Fruit fly (Drosophila melanogaster) whole organism, embryonic: ENCODE data around the gene CG15330.
A peak's percentile ranks its signal among the peaks of the same experiment; 100 is the strongest.

Experiments
- Aef1 ChIP-seq: fragments of 200-800 bp; sonication (Bioruptor generic); IDR thresholded peaks from 3 replicates; pipeline ENCODE4 v1.3.6; 2022; ENCODE audit warnings: missing biosample characterization, missing genetic modification characterization
- B-H1 ChIP-seq: fragments of 200-800 bp; sonication (Bioruptor generic); IDR thresholded peaks from 3 replicates; pipeline ENCODE4 v1.3.6; 2022; ENCODE audit warnings: missing biosample characterization, missing genetic modification characterization
- Bgb ChIP-seq: fragments of 200-800 bp; sonication (Bioruptor generic); IDR thresholded peaks from 2 replicates; pipeline ENCODE4 v1.3.6; 2022; ENCODE audit warnings: missing biosample characterization, missing genetic modification characterization; ENCODE audit not compliant: partially characterized antibody
- BtbVII ChIP-seq: fragments of 200-800 bp; sonication (Bioruptor generic); optimal IDR thresholded peaks from 3 replicates; lab custom pipeline; 2017; ENCODE audit warnings: missing biosample characterization, mild to moderate bottlenecking, missing genetic modification characterization
- CG10147 ChIP-seq: fragments of 200-800 bp; sonication (Bioruptor generic); optimal IDR thresholded peaks from 2 replicates; lab custom pipeline; 2019; ENCODE audit warnings: missing biosample characterization, mild to moderate bottlenecking, missing genetic modification characterization, moderate library complexity
- CG12769 ChIP-seq: fragments of 200-800 bp; sonication (Bioruptor generic); optimal IDR thresholded peaks from 2 replicates; lab custom pipeline; 2019; ENCODE audit warnings: missing biosample characterization, mild to moderate bottlenecking, missing genetic modification characterization, moderate library complexity
- CG15011 ChIP-seq: fragments of 200-800 bp; sonication (Bioruptor generic); optimal IDR thresholded peaks from 3 replicates; lab custom pipeline; 2018; ENCODE audit warnings: missing biosample characterization, mild to moderate bottlenecking, missing genetic modification characterization
- CG15269 ChIP-seq: fragments of 200-800 bp; sonication (Bioruptor generic); optimal IDR thresholded peaks from 2 replicates; lab custom pipeline; 2018; ENCODE audit warnings: missing biosample characterization, mild to moderate bottlenecking, missing genetic modification characterization, moderate library complexity
- CG15601 ChIP-seq: fragments of 200-800 bp; sonication (Bioruptor generic); optimal IDR thresholded peaks from 3 replicates; lab custom pipeline; 2019; ENCODE audit warnings: missing biosample characterization, mild to moderate bottlenecking, missing genetic modification characterization, moderate library complexity
- CG1603 ChIP-seq: fragments of 200-800 bp; sonication (Bioruptor generic); optimal IDR thresholded peaks from 2 replicates; lab custom pipeline; 2019; ENCODE audit warnings: missing biosample characterization, mild to moderate bottlenecking, missing genetic modification characterization, moderate library complexity
- CG17186 ChIP-seq: fragments of 200-800 bp; sonication (Bioruptor generic); optimal IDR thresholded peaks from 3 replicates; lab custom pipeline; 2017; ENCODE audit warnings: missing biosample characterization, missing genetic modification reagents, missing genetic modification characterization
- CG17385 ChIP-seq: fragments of 200-800 bp; sonication (Bioruptor generic); optimal IDR thresholded peaks from 3 replicates; lab custom pipeline; 2018; ENCODE audit warnings: missing biosample characterization, mild to moderate bottlenecking, missing genetic modification characterization
- CG17829 ChIP-seq: fragments of 200-800 bp; optimal IDR thresholded peaks from 2 replicates; lab custom pipeline; 2019; ENCODE audit warnings: missing biosample characterization, mild to moderate bottlenecking, missing genetic modification characterization, moderate library complexity
- CG18262 ChIP-seq: fragments of 200-800 bp; optimal IDR thresholded peaks from 3 replicates; lab custom pipeline; 2019; ENCODE audit warnings: missing biosample characterization, mild to moderate bottlenecking, missing genetic modification characterization, moderate library complexity
- CG2678 ChIP-seq: fragments of 200-800 bp; sonication (Bioruptor generic); optimal IDR thresholded peaks from 3 replicates; lab custom pipeline; 2019; ENCODE audit warnings: missing biosample characterization, mild to moderate bottlenecking, missing genetic modification characterization, moderate library complexity
- CG2712 ChIP-seq: fragments of 200-800 bp; optimal IDR thresholded peaks from 3 replicates; lab custom pipeline; 2019; ENCODE audit warnings: missing biosample characterization, mild to moderate bottlenecking, missing genetic modification characterization, moderate library complexity
- CG4854 ChIP-seq: fragments of 200-800 bp; sonication (Bioruptor generic); optimal IDR thresholded peaks from 2 replicates; lab custom pipeline; 2016; ENCODE audit warnings: missing biosample characterization, missing genetic modification characterization, inconsistent platforms
- CG5180 ChIP-seq: fragments of 200-800 bp; sonication (Bioruptor generic); optimal IDR thresholded peaks from 3 replicates; lab custom pipeline; 2017; ENCODE audit warnings: missing biosample characterization, missing genetic modification characterization, mild to moderate bottlenecking, moderate library complexity, missing genetic modification reagents
- CG6175 ChIP-seq: fragments of 200-800 bp; sonication (Bioruptor generic); IDR thresholded peaks from 3 replicates; pipeline ENCODE4 v1.3.6; 2022; ENCODE audit warnings: missing biosample characterization, missing genetic modification characterization
- CG7786 ChIP-seq: fragments of 200-800 bp; sonication (Bioruptor generic); optimal IDR thresholded peaks from 2 replicates; lab custom pipeline; 2016; ENCODE audit warnings: missing biosample characterization, missing genetic modification characterization
- CG9215 ChIP-seq: fragments of 200-800 bp; sonication (Bioruptor generic); IDR thresholded peaks from 2 replicates; pipeline ENCODE4 v1.3.6; 2022; ENCODE audit warnings: missing biosample characterization, missing genetic modification characterization
- CoRest ChIP-seq: fragments of 200-800 bp; sonication (Bioruptor generic); optimal IDR thresholded peaks from 3 replicates; lab custom pipeline; 2018; ENCODE audit warnings: missing biosample characterization, mild to moderate bottlenecking, missing genetic modification characterization, moderate library complexity
- Dip3 ChIP-seq: fragments of 200-800 bp; sonication (Bioruptor generic); optimal IDR thresholded peaks from 3 replicates; lab custom pipeline; 2016; ENCODE audit warnings: missing biosample characterization, missing genetic modification characterization
- Drgx ChIP-seq: fragments of 200-800 bp; sonication (Bioruptor generic); IDR thresholded peaks from 2 replicates; pipeline ENCODE4 v1.3.6; 2022; ENCODE audit warnings: missing biosample characterization, missing genetic modification characterization
- GATAe ChIP-seq: fragments of 200-800 bp; sonication (Bioruptor generic); conservative IDR thresholded peaks from 2 replicates; pipeline ENCODE4 v1.3.6; 2022; ENCODE audit warnings: missing biosample characterization, missing genetic modification characterization
- Gug ChIP-seq: fragments of 200-800 bp; sonication (Bioruptor generic); IDR thresholded peaks from 4 replicates; pipeline ENCODE4 v1.3.6; 2022; ENCODE audit warnings: missing biosample characterization, missing genetic modification characterization
- HHEX ChIP-seq: fragments of 200-800 bp; sonication (Bioruptor generic); optimal IDR thresholded peaks from 3 replicates; lab custom pipeline; 2017; ENCODE audit warnings: missing biosample characterization, mild to moderate bottlenecking, missing genetic modification characterization, missing genetic modification reagents
- Ptx1 ChIP-seq: fragments of 200-800 bp; sonication (Bioruptor generic); IDR thresholded peaks from 2 replicates; pipeline ENCODE4 v1.3.6; 2022; ENCODE audit warnings: missing biosample characterization, missing genetic modification characterization
- Sry-δ ChIP-seq: fragments of 200-800 bp; sonication (Bioruptor generic); optimal IDR thresholded peaks from 2 replicates; lab custom pipeline; 2016; ENCODE audit warnings: missing biosample characterization, missing genetic modification characterization
- TFAM ChIP-seq: fragments of 200-800 bp; sonication (Bioruptor generic); optimal IDR thresholded peaks from 2 replicates; lab custom pipeline; 2017; ENCODE audit warnings: missing biosample characterization, missing genetic modification characterization, inconsistent platforms
- al ChIP-seq: fragments of 200-800 bp; sonication (Bioruptor generic); IDR thresholded peaks from 2 replicates; pipeline ENCODE4 v1.3.6; 2022; ENCODE audit warnings: missing biosample characterization, missing genetic modification characterization
- az2 ChIP-seq: fragments of 200-800 bp; sonication (Bioruptor generic); optimal IDR thresholded peaks from 3 replicates; lab custom pipeline; 2016; ENCODE audit warnings: missing biosample characterization, missing genetic modification characterization
- bsh ChIP-seq, 2 experiments: fragments of 200-800 bp; sonication (Bioruptor generic); optimal IDR thresholded peaks; 2 replicates each; lab custom pipeline; 2017 to 2018; ENCODE audit warnings: mild to moderate bottlenecking in 2 of 2, missing biosample characterization in 2 of 2, missing genetic modification characterization in 2 of 2, moderate library complexity in 1 of 2
- caup ChIP-seq: fragments of 200-800 bp; sonication (Bioruptor generic); optimal IDR thresholded peaks from 3 replicates; lab custom pipeline; 2017; ENCODE audit warnings: missing biosample characterization, mild to moderate bottlenecking, missing genetic modification characterization, moderate library complexity; ENCODE audit not compliant: severe bottlenecking
- croc ChIP-seq: fragments of 200-800 bp; sonication (Bioruptor generic); conservative IDR thresholded peaks from 3 replicates; pipeline ENCODE4 v1.3.6; 2022; ENCODE audit warnings: missing biosample characterization, missing genetic modification characterization
- crol ChIP-seq: fragments of 200-800 bp; sonication (Bioruptor generic); IDR thresholded peaks from 2 replicates; pipeline ENCODE4 v1.3.6; 2022; ENCODE audit warnings: missing biosample characterization, missing genetic modification characterization
- crp ChIP-seq, 2 experiments: fragments of 200-800 bp; sonication (Bioruptor generic); optimal IDR thresholded peaks; 2 replicates in 1 of 2; 3 replicates in 1 of 2; lab custom pipeline; 2017; ENCODE audit warnings: missing biosample characterization in 2 of 2, missing genetic modification characterization in 2 of 2, mild to moderate bottlenecking in 1 of 2, moderate library complexity in 1 of 2
- emc ChIP-seq: fragments of 200-800 bp; sonication (Bioruptor generic); optimal IDR thresholded peaks from 2 replicates; lab custom pipeline; 2016; ENCODE audit warnings: missing biosample characterization, missing genetic modification characterization
- eve ChIP-seq, 2 experiments: fragments of >200 bp; optimal IDR thresholded peaks; 2 replicates each; lab custom pipeline; 2017; ENCODE audit warnings: missing biosample characterization in 2 of 2, missing genetic modification characterization in 2 of 2
- hth ChIP-seq: fragments of >200 bp; optimal IDR thresholded peaks from 2 replicates; lab custom pipeline; 2017; ENCODE audit warnings: inconsistent platforms
- jumu ChIP-seq: fragments of 200-800 bp; sonication (Bioruptor generic); optimal IDR thresholded peaks from 3 replicates; lab custom pipeline; 2016; ENCODE audit warnings: missing biosample characterization, missing genetic modification characterization
- mam ChIP-seq: fragments of 200-800 bp; sonication (Bioruptor generic); optimal IDR thresholded peaks from 3 replicates; lab custom pipeline; 2016; ENCODE audit warnings: missing biosample characterization, missing genetic modification characterization
- pnt ChIP-seq: fragments of 200-800 bp; sonication (Bioruptor generic); optimal IDR thresholded peaks from 3 replicates; lab custom pipeline; 2016; ENCODE audit warnings: missing biosample characterization, missing genetic modification characterization
- prd ChIP-seq, 3 experiments: fragments of >200 bp in 2 of 3; fragments of 200-800 bp in 1 of 3; sonication (Bioruptor generic) in 1 of 3; optimal IDR thresholded peaks in 2 of 3; IDR thresholded peaks in 1 of 3; 2 replicates in 2 of 3; 3 replicates in 1 of 3; pipeline versions ENCODE4 v1.3.6 to Lab custom; 2017 to 2022; ENCODE audit warnings: missing biosample characterization in 1 of 3, missing genetic modification characterization in 1 of 3
- pum ChIP-seq: fragments of 200-800 bp; sonication (Bioruptor generic); optimal IDR thresholded peaks from 2 replicates; lab custom pipeline; 2016; ENCODE audit warnings: missing biosample characterization, missing genetic modification characterization
- schlank ChIP-seq: fragments of 200-800 bp; sonication (Bioruptor generic); optimal IDR thresholded peaks from 2 replicates; lab custom pipeline; 2018; ENCODE audit warnings: missing biosample characterization, mild to moderate bottlenecking, missing genetic modification characterization
- sqz ChIP-seq: fragments of 200-800 bp; sonication (Bioruptor generic); optimal IDR thresholded peaks from 3 replicates; lab custom pipeline; 2018; ENCODE audit warnings: missing biosample characterization, mild to moderate bottlenecking, missing genetic modification characterization
- stwl ChIP-seq: fragments of 200-800 bp; sonication (Bioruptor generic); optimal IDR thresholded peaks from 3 replicates; lab custom pipeline; 2018; ENCODE audit warnings: missing biosample characterization, mild to moderate bottlenecking, missing genetic modification characterization, moderate library complexity
- zf30C ChIP-seq: fragments of 200-800 bp; sonication (Bioruptor generic); optimal IDR thresholded peaks from 3 replicates; lab custom pipeline; 2018; ENCODE audit warnings: missing biosample characterization, mild to moderate bottlenecking, missing genetic modification characterization

CG15330 gene

dm6 chrX:7970396-7970795, 14.5 kb downstream of the CG15330 start (continued):
- TF ChIP-seq CG5180 (GFP tag; lab: Kevin White, UChicago) = peak; percentile 4
- TF ChIP-seq mam (GFP tag; lab: Kevin White, UChicago) = peak; percentile 57
- TF ChIP-seq B-H1 (GFP tag; lab: Robert Waterston, UW) = no peak
- TF ChIP-seq CG15269 (tag; lab: Kevin White, UChicago) = peak; percentile 63
- TF ChIP-seq hth (lab: Kevin White, UChicago) = no peak
- peak; percentile 17 for TF ChIP-seq pum (GFP tag; lab: Kevin White, UChicago)
- TF ChIP-seq bsh (GFP tag; optimal IDR thresholded peaks at IDR 0.05; lab: Kevin White, UChicago) = peak; percentile 47 to 81
- TF ChIP-seq Bgb (GFP tag; lab: Robert Waterston, UW) = peak; percentile 31; the same call in 1 of the 2 replicates
- TF ChIP-seq stwl (tag; lab: Kevin White, UChicago) = no peak
- TF ChIP-seq CG7786 (GFP tag; lab: Kevin White, UChicago) = peak; percentile 7
- TF ChIP-seq BtbVII (GFP tag; lab: Kevin White, UChicago) = peak; percentile 38
- TF ChIP-seq az2 (GFP tag; lab: Kevin White, UChicago) = peak; percentile 37
- TF ChIP-seq schlank (tag; lab: Kevin White, UChicago) = no peak
- peak; percentile 34 for TF ChIP-seq HHEX (GFP tag; lab: Kevin White, UChicago)
- TF ChIP-seq al = 0 out of 2 replicates have a peak, but pooled peaks have one; percentile 15
- TF ChIP-seq emc (GFP tag; lab: Kevin White, UChicago) = peak; percentile 6
- TF ChIP-seq Aef1 (GFP tag; lab: Robert Waterston, UW) = no peak
- TF ChIP-seq CG2712 (tag; lab: Kevin White, UChicago) = peak; percentile 70
- TF ChIP-seq sqz (GFP tag; lab: Kevin White, UChicago) = peak; percentile 0
- peak; percentile 74 for TF ChIP-seq CG10147
- peak; percentile 45 for TF ChIP-seq CG15011
- TF ChIP-seq CG1603 = peak; percentile 39
- no peak for TF ChIP-seq CG17186
- no peak for TF ChIP-seq croc (GFP tag; lab: Robert Waterston, UW)
- 0 out of 2 replicates have a peak, but pooled peaks have one; percentile 18 for TF ChIP-seq CG9215 (GFP tag; lab: Robert Waterston, UW)
- TF ChIP-seq caup (GFP tag; lab: Kevin White, UChicago) = peak; percentile 51
- TF ChIP-seq eve (GFP tag; optimal IDR thresholded peaks at IDR 0.05; lab: Kevin White, UChicago) = peak in 1 of 2 experiments; percentile 53
- no peak for TF ChIP-seq prd (optimal IDR thresholded peaks at IDR 0.05; lab: Kevin White, UChicago)
- TF ChIP-seq prd (GFP tag; IDR thresholded peaks at IDR 0.05; lab: Robert Waterston, UW) = no peak; the same call in 1 of the 3 replicates
- TF ChIP-seq CG17829 (tag; lab: Kevin White, UChicago) = peak; percentile 36
- no peak for TF ChIP-seq crp (GFP tag; optimal IDR thresholded peaks at IDR 0.05; lab: Kevin White, UChicago)
- TF ChIP-seq CG2678 (tag; lab: Kevin White, UChicago) = peak; percentile 73
- peak; percentile 3 for TF ChIP-seq CG4854 (GFP tag; lab: Kevin White, UChicago)
- peak; percentile 56 for TF ChIP-seq CoRest (tag; lab: Kevin White, UChicago)
- no peak for TF ChIP-seq crol (GFP tag; lab: Robert Waterston, UW)
- 0 out of 3 replicates have a peak, but pooled peaks have one; percentile 26 for TF ChIP-seq CG6175
- peak; percentile 42 for TF ChIP-seq CG12769
- peak; percentile 58 for TF ChIP-seq CG18262 (tag; lab: Kevin White, UChicago)
- TF ChIP-seq CG15601 (tag; lab: Kevin White, UChicago) = peak; percentile 23
- TF ChIP-seq zf30C (GFP tag; lab: Kevin White, UChicago) = no peak
- no peak for TF ChIP-seq GATAe (GFP tag; lab: Robert Waterston, UW)
- TF ChIP-seq Dip3 = no peak
- TF ChIP-seq TFAM (GFP tag; lab: Kevin White, UChicago) = no peak
- TF ChIP-seq Ptx1 (GFP tag; lab: Robert Waterston, UW) = peak; percentile 48
- 0 out of 4 replicates have a peak, but pooled peaks have one; percentile 7 for TF ChIP-seq Gug
- TF ChIP-seq Drgx (GFP tag; lab: Robert Waterston, UW) = peak; percentile 69
- TF ChIP-seq pnt = peak; percentile 9
- peak; percentile 15 for TF ChIP-seq jumu (GFP tag; lab: Kevin White, UChicago)
- peak; percentile 47 for TF ChIP-seq CG17385 (GFP tag; lab: Kevin White, UChicago)
- peak; percentile 56 for TF ChIP-seq Sry-δ (GFP tag; lab: Kevin White, UChicago)
